Fruit fly (Drosophila melanogaster) whole organism, pupa: ENCODE measurements around the gene Smug.

Experiments used
- CG10348 ChIP-seq: fragments of 200-800 bp; sonication (Bioruptor generic); IDR thresholded peaks from 2 replicates; pipeline ENCODE4 v1.3.6; 2022; ENCODE audit warnings: missing biosample characterization, missing genetic modification characterization
- CG12605 ChIP-seq: fragments of 200-800 bp; sonication (Bioruptor generic); IDR thresholded peaks from 2 replicates; pipeline ENCODE4 v1.3.6; 2022; ENCODE audit warnings: missing biosample characterization, missing genetic modification characterization
- CG13204 ChIP-seq: fragments of 200-800 bp; sonication (Bioruptor generic); optimal IDR thresholded peaks from 2 replicates; lab custom pipeline; 2018; ENCODE audit warnings: missing biosample characterization, mild to moderate bottlenecking, missing genetic modification characterization, moderate library complexity
- CG14655 ChIP-seq: fragments of 200-800 bp; sonication (Bioruptor generic); optimal IDR thresholded peaks from 3 replicates; lab custom pipeline; 2017; ENCODE audit warnings: mild to moderate bottlenecking, missing biosample characterization, missing genetic modification reagents, missing genetic modification characterization
- CG15710 ChIP-seq: fragments of 200-800 bp; sonication (Bioruptor generic); optimal IDR thresholded peaks from 2 replicates; lab custom pipeline; 2018; ENCODE audit warnings: missing biosample characterization, mild to moderate bottlenecking, missing genetic modification characterization, moderate library complexity
- CG17806 ChIP-seq: fragments of 200-800 bp; sonication (Bioruptor generic); optimal IDR thresholded peaks from 2 replicates; lab custom pipeline; 2018; ENCODE audit warnings: missing biosample characterization, mild to moderate bottlenecking, missing genetic modification characterization, moderate library complexity
- CG32121 ChIP-seq: fragments of 200-800 bp; sonication (Bioruptor generic); IDR thresholded peaks from 2 replicates; pipeline ENCODE4 v1.3.6; 2022; ENCODE audit warnings: missing biosample characterization, missing genetic modification characterization
- CG34367 ChIP-seq: fragments of 200-800 bp; sonication (Bioruptor generic); optimal IDR thresholded peaks from 2 replicates; lab custom pipeline; 2018; ENCODE audit warnings: missing biosample characterization, mild to moderate bottlenecking, missing genetic modification characterization
- CG4496 ChIP-seq: fragments of 200-800 bp; sonication (Bioruptor generic); IDR thresholded peaks from 3 replicates; pipeline ENCODE4 v1.3.6; 2022; ENCODE audit warnings: missing biosample characterization, missing genetic modification characterization
- CG8159 ChIP-seq: fragments of 200-800 bp; sonication (Bioruptor generic); optimal IDR thresholded peaks from 3 replicates; lab custom pipeline; 2018; ENCODE audit warnings: missing biosample characterization, mild to moderate bottlenecking, missing genetic modification characterization, moderate library complexity
- CG8301 ChIP-seq: fragments of 200-800 bp; sonication (Bioruptor generic); optimal IDR thresholded peaks from 2 replicates; lab custom pipeline; 2018; ENCODE audit warnings: missing biosample characterization, mild to moderate bottlenecking, missing genetic modification characterization
- CG9948 ChIP-seq: fragments of 200-800 bp; sonication (Bioruptor generic); optimal IDR thresholded peaks from 2 replicates; lab custom pipeline; 2018; ENCODE audit warnings: missing biosample characterization, mild to moderate bottlenecking, missing genetic modification characterization, moderate library complexity
- D1 ChIP-seq: fragments of 200-800 bp; sonication (Bioruptor generic); optimal IDR thresholded peaks from 2 replicates; lab custom pipeline; 2018; ENCODE audit warnings: missing biosample characterization, mild to moderate bottlenecking, missing genetic modification characterization, moderate library complexity
- EcR ChIP-seq: fragments of 200-800 bp; sonication (Bioruptor generic); optimal IDR thresholded peaks from 3 replicates; lab custom pipeline; 2019; ENCODE audit warnings: missing biosample characterization, missing genetic modification characterization, mild to moderate bottlenecking, moderate library complexity, missing genetic modification reagents
- Ets98B ChIP-seq: fragments of 200-800 bp; sonication (Bioruptor generic); IDR thresholded peaks from 2 replicates; pipeline ENCODE4 v1.3.6; 2022; ENCODE audit warnings: missing biosample characterization, missing genetic modification characterization
- Pif1A ChIP-seq: fragments of 200-800 bp; sonication (Bioruptor generic); optimal IDR thresholded peaks from 3 replicates; lab custom pipeline; 2016; ENCODE audit warnings: missing biosample characterization, missing genetic modification characterization
- Pif1B ChIP-seq: fragments of 200-800 bp; sonication (Bioruptor generic); optimal IDR thresholded peaks from 3 replicates; lab custom pipeline; 2016; ENCODE audit warnings: missing biosample characterization, missing genetic modification characterization
- Snoo ChIP-seq: fragments of 200-800 bp; sonication (Bioruptor generic); optimal IDR thresholded peaks from 3 replicates; lab custom pipeline; 2017; ENCODE audit warnings: missing biosample characterization, mild to moderate bottlenecking, missing genetic modification characterization, inconsistent platforms
- fd96Ca ChIP-seq: fragments of 200-800 bp; sonication (Bioruptor generic); IDR thresholded peaks from 3 replicates; pipeline ENCODE4 v1.3.6; 2022; ENCODE audit warnings: missing biosample characterization, missing genetic modification characterization
- gl ChIP-seq: fragments of 200-800 bp; sonication (Bioruptor generic); optimal IDR thresholded peaks from 2 replicates; lab custom pipeline; 2018; ENCODE audit warnings: missing biosample characterization, mild to moderate bottlenecking, missing genetic modification characterization
- rn ChIP-seq: fragments of 200-800 bp; sonication (Bioruptor generic); IDR thresholded peaks from 2 replicates; pipeline ENCODE4 v1.3.6; 2022; ENCODE audit warnings: missing biosample characterization, missing genetic modification characterization

Smug gene

dm6 chr3R:17178140-17178539 lies 27.8 kb downstream of the Smug start:
- TF ChIP-seq CG10348 (GFP tag; lab: Robert Waterston, UW) (no peak), CG32121 (no peak), CG13204 (GFP tag; lab: Kevin White, UChicago) (no peak)

- TF ChIP-seq CG9948 (peak; percentile 8), CG15710 (tag; lab: Kevin White, UChicago) (no peak), Ets98B (no peak), Pif1B (peak; percentile 43), D1 (no peak), rn (GFP tag; lab: Robert Waterston, UW) (no peak), CG17806 (tag; lab: Kevin White, UChicago) (peak; percentile 47), CG10348 (GFP tag; lab: Robert Waterston, UW) (no peak), CG14655 (GFP tag; lab: Kevin White, UChicago) (peak; percentile 42), CG4496 (GFP tag; lab: Robert Waterston, UW) (no peak), CG8159 (no peak), EcR (GFP tag; lab: Kevin White, UChicago) (no peak), Pif1A (GFP tag; lab: Kevin White, UChicago) (peak; percentile 39), CG8301 (peak; percentile 14)
- TF ChIP-seq, all 21 proteins: peak for 6
These were observed 41.6 kb downstream of the Smug start for dm6 chr3R:17192009-17192408.

dm6 chr3R:17193657-17194056 lies 43.3 kb downstream of the Smug start:
- TF ChIP-seq D1 = no peak
- TF ChIP-seq CG8159 = peak; percentile 55
- no peak for TF ChIP-seq Snoo (tag; lab: Kevin White, UChicago)
- TF ChIP-seq rn (GFP tag; lab: Robert Waterston, UW) = no peak
- no peak for TF ChIP-seq CG13204 (GFP tag; lab: Kevin White, UChicago)
- no peak for TF ChIP-seq CG14655 (GFP tag; lab: Kevin White, UChicago)
- TF ChIP-seq Pif1B = no peak
- TF ChIP-seq CG10348 (GFP tag; lab: Robert Waterston, UW) = no peak
- no peak for TF ChIP-seq CG8301
- peak; percentile 19 for TF ChIP-seq CG34367
- TF ChIP-seq CG9948 = peak; percentile 47
- peak; percentile 41 for TF ChIP-seq CG15710 (tag; lab: Kevin White, UChicago)
- no peak for TF ChIP-seq Pif1A (GFP tag; lab: Kevin White, UChicago)
- TF ChIP-seq CG17806 (tag; lab: Kevin White, UChicago) = peak; percentile 54

dm6 chr3R:17197599-17197998 lies 47.2 kb downstream of the Smug start:
- TF ChIP-seq gl (tag; lab: Kevin White, UChicago) (no peak), CG32121 (no peak), CG8159 (no peak), Pif1A (GFP tag; lab: Kevin White, UChicago) (no peak), fd96Ca (GFP tag; lab: Robert Waterston, UW) (no peak), CG4496 (GFP tag; lab: Robert Waterston, UW) (no peak), CG14655 (GFP tag; lab: Kevin White, UChicago) (no peak), CG8301 (no peak), Snoo (tag; lab: Kevin White, UChicago) (no peak), D1 (no peak), CG12605 (no peak), CG17806 (tag; lab: Kevin White, UChicago) (no peak), CG15710 (tag; lab: Kevin White, UChicago) (no peak)
